Worm (Caenorhabditis elegans) whole organism, L1 larva: ENCODE data around the gene trpa-1.

ENCODE experiments used
- C34B4.2 ChIP-seq: sonication (generic microtip); optimal IDR thresholded peaks from 2 replicates; lab custom pipeline; 2017; ENCODE audit warnings: mild to moderate bottlenecking, missing genetic modification characterization, missing compliant biosample characterization
- F16B12.6 ChIP-seq: fragments of 150-350 bp; optimal IDR thresholded peaks from 2 replicates; lab custom pipeline; 2014; ENCODE audit warnings: missing biosample characterization, missing genetic modification characterization
- Y116A8C.19 ChIP-seq: sonication (generic microtip); optimal IDR thresholded peaks from 2 replicates; lab custom pipeline; 2016; ENCODE audit warnings: missing compliant biosample characterization, missing genetic modification characterization, borderline replicate concordance
- aly-2 ChIP-seq: fragments of 150-350 bp; optimal IDR thresholded peaks from 2 replicates; lab custom pipeline; 2014; ENCODE audit warnings: missing biosample characterization, missing genetic modification characterization
- blmp-1 ChIP-seq: fragments of 150-350 bp; optimal IDR thresholded peaks from 2 replicates; lab custom pipeline; 2014; ENCODE audit warnings: missing biosample characterization, missing genetic modification characterization
- ceh-88 ChIP-seq: fragments of 200-800 bp; sonication (Bioruptor generic); IDR thresholded peaks from 2 replicates; pipeline ENCODE4 v1.3.6; 2022; ENCODE audit warnings: missing genetic modification characterization, missing compliant biosample characterization
- dsc-1 ChIP-seq: sonication (generic microtip); optimal IDR thresholded peaks from 2 replicates; lab custom pipeline; 2016; ENCODE audit warnings: mild to moderate bottlenecking, missing genetic modification characterization, missing compliant biosample characterization
- efl-1 ChIP-seq, 4 experiments: fragments of 150-350 bp; optimal IDR thresholded peaks in 3 of 4; peaks in 1 of 4; 1 replicate in 1 of 4; 2 replicates in 3 of 4; lab custom pipeline; 2014; ENCODE audit warnings: missing biosample characterization in 2 of 4, missing genetic modification characterization in 2 of 4, missing genetic modification reagents in 2 of 4
- elt-3 ChIP-seq, 6 experiments: fragments of 150-350 bp in 1 of 6; sonication (generic microtip); optimal IDR thresholded peaks; 2 replicates each; lab custom pipeline; 2017 to 2018; ENCODE audit warnings: missing biosample characterization in 6 of 6, missing genetic modification characterization in 6 of 6, inconsistent platforms in 1 of 6
- fkh-8 ChIP-seq: sonication (generic microtip); optimal IDR thresholded peaks from 2 replicates; lab custom pipeline; 2016; ENCODE audit warnings: mild to moderate bottlenecking, missing genetic modification characterization, missing compliant biosample characterization
- hlh-17 ChIP-seq: fragments of 200-800 bp; sonication (Bioruptor generic); optimal IDR thresholded peaks from 2 replicates; lab custom pipeline; 2018; ENCODE audit warnings: missing genetic modification characterization, mild to moderate bottlenecking, missing compliant biosample characterization, moderate library complexity, borderline replicate concordance
- hlh-4 ChIP-seq: sonication (generic microtip); optimal IDR thresholded peaks from 2 replicates; lab custom pipeline; 2016; ENCODE audit warnings: mild to moderate bottlenecking, missing genetic modification characterization, missing compliant biosample characterization
- lin-14 ChIP-seq: fragments of 200-800 bp; sonication (Bioruptor generic); optimal IDR thresholded peaks from 2 replicates; lab custom pipeline; 2018; ENCODE audit warnings: mild to moderate bottlenecking, missing genetic modification characterization, moderate library complexity, missing compliant biosample characterization
- lin-15B ChIP-seq: fragments of 150-350 bp; sonication (generic microtip); optimal IDR thresholded peaks from 3 replicates; lab custom pipeline; 2014; ENCODE audit warnings: missing biosample characterization, missing genetic modification characterization
- lin-35 ChIP-seq, 2 experiments: fragments of 150-350 bp; optimal IDR thresholded peaks; 2 replicates each; lab custom pipeline; 2014; ENCODE audit warnings: missing biosample characterization in 2 of 2, missing genetic modification characterization in 2 of 2, missing genetic modification reagents in 2 of 2
- lir-3 ChIP-seq: sonication (generic microtip); optimal IDR thresholded peaks from 2 replicates; lab custom pipeline; 2016; ENCODE audit warnings: mild to moderate bottlenecking, missing genetic modification characterization, moderate library complexity, missing compliant biosample characterization; ENCODE audit not compliant: poor library complexity
- lsy-2 ChIP-seq, 2 experiments: fragments of 150-350 bp; optimal IDR thresholded peaks; 2 replicates each; lab custom pipeline; 2014; ENCODE audit warnings: missing biosample characterization in 2 of 2, missing genetic modification characterization in 2 of 2
- mab-9 ChIP-seq: fragments of 200-800 bp; sonication (Bioruptor generic); IDR thresholded peaks from 2 replicates; pipeline ENCODE4 v1.3.6; 2022; ENCODE audit warnings: missing genetic modification reagents, missing genetic modification characterization, missing compliant biosample characterization
- mef-2 ChIP-seq: fragments of 150-350 bp; optimal IDR thresholded peaks from 2 replicates; lab custom pipeline; 2014; ENCODE audit warnings: missing biosample characterization, missing genetic modification characterization
- nhr-11 ChIP-seq: fragments of 150-350 bp; optimal IDR thresholded peaks from 2 replicates; lab custom pipeline; 2014; ENCODE audit warnings: missing biosample characterization, missing genetic modification characterization
- nhr-19 ChIP-seq: fragments of 200-800 bp; sonication (Bioruptor generic); conservative IDR thresholded peaks from 2 replicates; pipeline ENCODE4 v1.3.6; 2022; ENCODE audit warnings: missing genetic modification characterization, missing compliant biosample characterization
- nhr-20 ChIP-seq: sonication (generic microtip); optimal IDR thresholded peaks from 2 replicates; lab custom pipeline; 2016; ENCODE audit warnings: mild to moderate bottlenecking, missing genetic modification characterization, missing compliant biosample characterization
- nhr-237 ChIP-seq: fragments of 150-350 bp; optimal IDR thresholded peaks from 2 replicates; lab custom pipeline; 2014; ENCODE audit warnings: missing biosample characterization, missing genetic modification characterization
- nhr-28 ChIP-seq: fragments of 150-350 bp; optimal IDR thresholded peaks from 2 replicates; lab custom pipeline; 2014; ENCODE audit warnings: missing biosample characterization, missing genetic modification characterization
- nhr-47 ChIP-seq: sonication (generic microtip); optimal IDR thresholded peaks from 2 replicates; lab custom pipeline; 2016; ENCODE audit warnings: mild to moderate bottlenecking, missing genetic modification characterization, moderate library complexity, missing compliant biosample characterization
- nhr-71 ChIP-seq: sonication (generic microtip); optimal IDR thresholded peaks from 2 replicates; lab custom pipeline; 2016; ENCODE audit warnings: mild to moderate bottlenecking, missing genetic modification characterization, moderate library complexity, missing compliant biosample characterization
- nhr-76 ChIP-seq: sonication (generic microtip); optimal IDR thresholded peaks from 2 replicates; lab custom pipeline; 2017; ENCODE audit warnings: missing biosample characterization, missing genetic modification characterization
- nhr-85 ChIP-seq: sonication (generic microtip); peaks from one replicate; lab custom pipeline; 2016; ENCODE audit warnings: missing genetic modification characterization, inconsistent platforms, missing compliant biosample characterization
- pax-3 ChIP-seq: fragments of 200-800 bp; sonication (Bioruptor generic); optimal IDR thresholded peaks from 2 replicates; lab custom pipeline; 2018; ENCODE audit warnings: mild to moderate bottlenecking, missing genetic modification characterization, moderate library complexity, missing compliant biosample characterization
- snu-23 ChIP-seq: sonication (generic microtip); optimal IDR thresholded peaks from 2 replicates; lab custom pipeline; 2016; ENCODE audit warnings: missing genetic modification characterization, missing compliant biosample characterization
- sox-4 ChIP-seq: sonication (generic microtip); optimal IDR thresholded peaks from 2 replicates; lab custom pipeline; 2016; ENCODE audit warnings: missing genetic modification characterization, missing compliant biosample characterization
- swsn-7 ChIP-seq: sonication (generic microtip); optimal IDR thresholded peaks from 2 replicates; lab custom pipeline; 2016; ENCODE audit warnings: missing genetic modification characterization, missing compliant biosample characterization
- unc-30 ChIP-seq: sonication (generic microtip); optimal IDR thresholded peaks from 2 replicates; lab custom pipeline; 2017; ENCODE audit warnings: missing biosample characterization, missing genetic modification characterization
- vab-15 ChIP-seq: sonication (generic microtip); optimal IDR thresholded peaks from 2 replicates; lab custom pipeline; 2017; ENCODE audit warnings: missing genotype, mild to moderate bottlenecking, missing genetic modification characterization, missing compliant biosample characterization
- ztf-11 ChIP-seq, 2 experiments: sonication (generic microtip); optimal IDR thresholded peaks; 2 replicates each; lab custom pipeline; 2016 to 2017; ENCODE audit warnings: missing genetic modification characterization in 2 of 2, missing biosample characterization in 1 of 2, missing compliant biosample characterization in 1 of 2

The trpa-1 gene

DNA sequence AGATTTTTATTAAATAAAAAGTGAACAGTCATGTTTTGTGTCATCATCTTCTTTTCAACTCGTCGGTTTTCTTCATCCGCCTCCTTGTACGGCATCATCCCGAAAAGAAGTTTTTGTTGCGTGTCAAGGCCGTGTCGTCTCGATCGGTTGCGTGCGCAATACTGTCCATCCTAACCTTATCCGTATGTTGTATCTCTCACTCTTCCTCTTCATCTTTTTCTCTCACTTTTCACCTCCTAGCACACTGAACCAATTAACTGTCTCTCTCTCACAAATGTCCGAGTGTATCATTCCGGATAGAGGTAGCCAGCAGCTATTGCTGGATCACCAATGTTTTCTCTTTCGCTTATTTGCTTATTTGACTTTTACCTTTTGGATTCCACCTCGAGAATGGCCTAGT lies 19.2 kb downstream of the trpa-1 start (continued):
- TF ChIP-seq F16B12.6 (no peak), vab-15 (tag; lab: Kevin White, UChicago) (no peak), lir-3 (tag; lab: Kevin White, UChicago) (no peak), ceh-88 (GFP tag; lab: Robert Waterston, UW) (no peak), swsn-7 (tag; lab: Kevin White, UChicago) (no peak), nhr-11 (tag; lab: Kevin White, UChicago) (no peak), nhr-237 (tag; lab: Kevin White, UChicago) (no peak), dsc-1 (tag; lab: Kevin White, UChicago) (no peak), nhr-76 (tag; lab: Kevin White, UChicago) (no peak)

DNA sequence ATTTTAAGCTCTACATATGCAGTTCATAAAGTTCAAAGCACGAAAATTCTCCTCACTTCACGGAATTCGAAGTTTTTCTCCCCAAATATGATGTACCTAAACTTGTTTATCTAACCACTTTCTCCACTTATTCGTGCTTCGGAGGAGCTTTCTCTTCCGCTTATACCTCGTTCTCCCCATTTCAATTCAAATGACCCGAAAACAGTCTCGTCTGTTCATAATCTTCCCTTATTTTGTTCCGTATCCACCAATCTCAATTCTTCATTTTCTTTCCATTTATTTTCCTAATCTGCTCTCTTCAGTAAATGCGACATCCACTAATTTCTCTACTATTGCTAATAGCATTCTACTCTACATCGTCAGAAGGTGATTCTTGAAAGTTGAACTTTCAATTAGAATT lies 21.0 kb downstream of the trpa-1 start, which contains the start of gene let-653:
Gene let-653 (plus strand): TSS at position 301 of the 400 bp plus-strand sequence.
- TF ChIP-seq lin-15B (no peak), blmp-1 (peak; percentile 22), hlh-17 (GFP tag; lab: Kevin White, UChicago) (no peak), efl-1 (optimal IDR thresholded peaks at IDR 0.05; lab: Kevin White, UChicago) (no peak), efl-1 (GFP tag; optimal IDR thresholded peaks at IDR 0.05 in 1 of 2; lab: Kevin White, UChicago) (no peak), aly-2 (tag; lab: Kevin White, UChicago) (no peak), dsc-1 (tag; lab: Kevin White, UChicago) (no peak), C34B4.2 (no peak)

DNA sequence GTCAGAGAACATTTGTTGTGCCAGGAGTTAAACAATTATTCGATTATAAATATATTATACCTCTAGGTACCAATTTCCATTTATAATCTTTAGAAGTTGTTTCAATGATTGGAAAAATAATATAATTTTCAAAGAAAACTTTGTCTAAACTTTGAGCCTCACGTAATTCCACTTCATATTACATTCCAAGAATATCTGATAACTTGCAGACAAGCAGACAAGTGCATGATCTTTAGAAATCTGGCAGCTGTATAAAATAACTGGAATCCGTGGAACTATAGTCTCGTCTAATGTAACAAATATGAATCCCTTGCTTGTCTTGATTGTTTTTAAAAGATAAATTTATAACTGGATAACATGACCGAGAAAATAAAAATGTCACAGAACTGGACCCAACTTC lies 28.2 kb downstream of the trpa-1 start:
- TF ChIP-seq fkh-8 (tag; lab: Kevin White, UChicago) (peak; percentile 48), nhr-20 (tag; lab: Kevin White, UChicago) (peak; percentile 44), blmp-1 (no peak), nhr-11 (tag; lab: Kevin White, UChicago) (peak; percentile 6), mef-2 (tag; lab: Kevin White, UChicago) (no peak), dsc-1 (tag; lab: Kevin White, UChicago) (peak; percentile 51), hlh-4 (tag; lab: Kevin White, UChicago) (peak; percentile 58)

DNA sequence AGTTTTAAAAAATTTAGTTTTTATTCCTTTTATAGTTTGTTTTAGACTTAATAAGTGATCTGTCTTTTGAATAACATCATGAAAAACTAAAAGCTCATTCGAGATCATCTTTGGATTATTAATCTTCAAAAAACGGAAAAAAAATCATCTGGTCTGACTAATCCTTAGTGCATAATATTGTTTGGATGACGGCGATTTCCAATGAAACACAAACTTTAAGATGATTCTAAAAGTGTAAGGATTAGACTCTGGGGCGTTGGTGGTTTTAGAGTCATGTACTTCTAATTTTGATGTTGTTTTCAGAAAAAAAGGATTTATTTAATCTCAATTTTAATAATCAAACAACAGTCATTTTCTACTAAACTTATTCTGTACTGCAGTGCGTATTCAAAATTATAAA lies 29.0 kb downstream of the trpa-1 start:
- TF ChIP-seq blmp-1 (no peak), nhr-47 (tag; lab: Kevin White, UChicago) (peak; percentile 18), dsc-1 (tag; lab: Kevin White, UChicago) (peak; percentile 90), fkh-8 (tag; lab: Kevin White, UChicago) (no peak), pax-3 (tag; lab: Kevin White, UChicago) (peak; percentile 6), sox-4 (peak; percentile 21), lir-3 (tag; lab: Kevin White, UChicago) (no peak), nhr-71 (tag; lab: Kevin White, UChicago) (peak; percentile 3), nhr-28 (tag; lab: Kevin White, UChicago) (no peak), ztf-11 (tag; optimal IDR thresholded peaks at IDR 0.05; lab: Kevin White, UChicago) (no peak), mab-9 (GFP tag; lab: Robert Waterston, UW) (no peak)

DNA sequence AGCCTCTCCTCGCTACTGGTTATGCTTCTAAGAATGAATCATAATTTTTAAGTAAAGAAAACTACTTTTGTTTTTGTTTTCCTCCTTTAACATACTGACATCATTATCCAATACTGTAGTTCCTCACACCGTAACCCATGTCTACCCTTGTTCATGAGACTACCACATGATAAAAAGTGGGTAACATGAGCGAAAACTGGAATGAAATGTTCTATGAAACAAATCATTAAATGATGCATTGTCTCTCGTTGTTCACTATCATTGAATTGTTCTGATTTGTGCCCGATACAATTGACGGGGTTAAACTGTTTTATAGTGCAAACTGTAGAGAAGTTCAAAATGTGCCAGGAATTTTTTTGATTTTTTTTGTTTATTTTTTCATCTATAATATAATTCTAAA lies 33.4 kb downstream of the trpa-1 start:
- TF ChIP-seq nhr-19 (GFP tag; lab: Robert Waterston, UW) (no peak), lin-14 (peak; percentile 33), elt-3 (tag; optimal IDR thresholded peaks at IDR 0.05; lab: Kevin White, UChicago) (peak in 2 of 6 experiments; percentile 12 to 47), nhr-20 (tag; lab: Kevin White, UChicago) (peak; percentile 67), efl-1 (optimal IDR thresholded peaks at IDR 0.05; lab: Kevin White, UChicago) (no peak), efl-1 (GFP tag; optimal IDR thresholded peaks at IDR 0.05 in 1 of 2; lab: Kevin White, UChicago) (peak in 1 of 2 experiments; percentile 64), blmp-1 (peak; percentile 34), lsy-2 (tag; optimal IDR thresholded peaks at IDR 0.05; lab: Kevin White, UChicago) (no peak), Y116A8C.19 (tag; lab: Kevin White, UChicago) (no peak), unc-30 (tag; lab: Kevin White, UChicago) (no peak), lin-35 (GFP tag; optimal IDR thresholded peaks at IDR 0.05; lab: Kevin White, UChicago) (peak in 1 of 2 experiments; percentile 41), nhr-85 (tag; lab: Kevin White, UChicago) (peak; percentile 76), snu-23 (GFP tag; lab: Kevin White, UChicago) (peak; percentile 14)
- TF ChIP-seq, all 84 proteins: peak for 8
